Worm (Caenorhabditis elegans): ENCODE results near the gene Y40A1A.2.

- TF ChIP-seq tbx-37 (GFP tag; conservative IDR thresholded peaks at IDR 0.05) = no peak
- TF ChIP-seq ceh-36 (tag; optimal IDR thresholded peaks at IDR 0.05) = no peak
- no peak for TF ChIP-seq ama-1 (optimal IDR thresholded peaks at IDR 0.05)
- no peak for TF ChIP-seq flt-1 (GFP tag; IDR thresholded peaks at IDR 0.05)
- TF ChIP-seq sea-1 (GFP tag; conservative IDR thresholded peaks at IDR 0.05) = no peak
- no peak for TF ChIP-seq hnd-1 (tag; optimal IDR thresholded peaks at IDR 0.05)
Measured at ce11 chrX:2018211-2018610, 27.7 kb downstream of the Y40A1A.2 start.

Data from whole organism, early embryonic.